Fruit fly (Drosophila melanogaster): ENCODE data around the gene yellow-c.

DNA sequence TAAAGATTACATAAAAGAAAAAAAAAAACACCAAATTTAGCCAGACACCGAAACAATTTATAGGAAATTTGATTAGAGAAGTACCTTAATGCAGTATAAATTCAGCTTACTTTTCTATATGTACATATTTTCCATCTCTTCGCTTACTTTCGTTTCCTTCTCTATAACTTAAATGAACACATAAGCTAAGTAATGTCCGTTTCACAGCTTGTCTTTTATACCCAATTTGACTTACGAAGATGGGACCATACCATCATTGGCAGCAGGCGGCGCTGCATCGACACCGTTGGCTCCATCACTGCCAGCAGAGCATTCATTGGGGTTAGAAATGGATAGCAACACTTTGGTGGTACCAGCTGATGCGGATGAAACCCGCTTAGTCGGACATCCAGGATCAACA lies 35.0 kb downstream of the yellow-c start, which contains the start of gene vig:
- no peak for TF ChIP-seq psq (optimal IDR thresholded peaks at IDR 0.05)
- no peak for TF ChIP-seq Myc (optimal IDR thresholded peaks at IDR 0.05)
